Worm (Caenorhabditis elegans) whole organism, L3 larva: Measurements from ENCODE around the gene cdc-50.B.

Experiments
- R02D3.7 ChIP-seq: fragments of 150-350 bp; optimal IDR thresholded peaks from 2 replicates; lab custom pipeline; 2014; ENCODE audit warnings: missing biosample characterization, missing genetic modification characterization
- ama-1 ChIP-seq: fragments of 150-350 bp; optimal IDR thresholded peaks from 2 replicates; lab custom pipeline; 2018
- lin-15B ChIP-seq: fragments of 150-350 bp; optimal IDR thresholded peaks from 2 replicates; lab custom pipeline; 2014; ENCODE audit warnings: missing biosample characterization, missing genetic modification characterization
- pqm-1 ChIP-seq: fragments of 150-350 bp; optimal IDR thresholded peaks from 2 replicates; lab custom pipeline; 2017; ENCODE audit warnings: missing biosample characterization, missing genetic modification characterization, inconsistent platforms
- skn-1 ChIP-seq: fragments of 150-350 bp; optimal IDR thresholded peaks from 2 replicates; lab custom pipeline; 2014; ENCODE audit warnings: missing biosample characterization, missing genetic modification characterization
- zag-1 ChIP-seq: fragments of 150-350 bp; optimal IDR thresholded peaks from 2 replicates; lab custom pipeline; 2014; ENCODE audit warnings: missing biosample characterization, missing genetic modification characterization

ce11 chrIV:8786654-8787053 is 22.0 kb downstream of the cdc-50.B start, which contains the start of gene C33D9.8:
- TF ChIP-seq lin-15B: no peak
- TF ChIP-seq zag-1: no peak
- no peak for TF ChIP-seq ama-1 (lab: Kevin White, UChicago)
- no peak for TF ChIP-seq skn-1 (tag; lab: Kevin White, UChicago)
- no peak for TF ChIP-seq R02D3.7 (tag; lab: Kevin White, UChicago)
- TF ChIP-seq pqm-1 (tag; lab: Kevin White, UChicago): no peak
